Fruit fly (Drosophila melanogaster): ENCODE data around the gene CG14453.
A peak's percentile ranks its signal among the peaks of the same experiment; 100 is the strongest.

Gene CG14453

DNA sequence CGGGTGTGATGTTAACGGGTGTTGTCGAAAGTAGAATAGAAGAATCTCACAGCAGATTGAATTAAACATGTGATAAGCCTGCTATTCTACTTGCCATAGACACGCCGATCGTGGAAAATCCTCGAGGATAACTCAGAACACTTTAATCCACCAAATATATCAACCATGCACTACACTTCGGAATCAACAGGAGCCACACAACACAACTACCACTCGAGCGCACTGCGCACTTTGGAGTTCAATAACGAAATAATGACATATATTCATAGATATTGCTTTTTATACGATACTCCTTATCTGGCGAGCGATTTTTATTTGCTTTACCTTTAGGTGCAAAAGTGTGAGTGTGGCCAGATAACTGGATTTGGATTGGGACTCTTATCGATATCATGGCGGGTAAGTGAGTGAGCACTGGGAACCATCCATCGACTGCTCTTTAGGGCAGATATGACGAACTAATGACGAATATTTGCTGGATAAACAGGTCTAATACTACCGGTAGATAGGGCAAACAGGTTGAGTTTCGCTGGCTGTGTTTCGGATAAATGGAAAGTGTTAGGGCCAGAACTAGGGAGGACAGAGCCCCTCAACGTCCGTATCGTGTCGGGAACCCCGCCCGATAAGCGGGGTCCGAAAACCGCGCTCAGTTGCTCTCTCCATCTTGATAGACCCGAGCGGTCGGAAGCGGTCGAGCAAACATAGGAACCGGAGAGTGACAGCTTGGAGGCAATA lies 24.4 kb upstream of the CG14453 start, which contains the start of gene Jhbp6 (continued):
- TF ChIP-seq CG4854 (GFP tag; optimal IDR thresholded peaks at IDR 0.05), result no peak
- peak; percentile 11 for TF ChIP-seq BEAF-32 (GFP tag; optimal IDR thresholded peaks at IDR 0.05)
- no peak for TF ChIP-seq Hr3 (GFP tag; optimal IDR thresholded peaks at IDR 0.05)
- no peak for TF ChIP-seq CG34224 (GFP tag; IDR thresholded peaks at IDR 0.05; ENCODE audit: partially characterized antibody)
- TF ChIP-seq Pdp1 (GFP tag; optimal IDR thresholded peaks at IDR 0.05), result no peak
- peak; percentile 77 for TF ChIP-seq GATAe (GFP tag; conservative IDR thresholded peaks at IDR 0.05)
- no peak for TF ChIP-seq CG14050 (GFP tag; IDR thresholded peaks at IDR 0.05)
- no peak for TF ChIP-seq CG10462 (GFP tag; optimal IDR thresholded peaks at IDR 0.05)
- no peak for TF ChIP-seq CG3163 (GFP tag; optimal IDR thresholded peaks at IDR 0.05)
- TF ChIP-seq CG14860 (GFP tag; IDR thresholded peaks at IDR 0.05; ENCODE audit: partially characterized antibody), result no peak
- TF ChIP-seq CG6175 (GFP tag; IDR thresholded peaks at IDR 0.05), result no peak
- no peak for TF ChIP-seq CG9817 (tag; optimal IDR thresholded peaks at IDR 0.05)
- TF ChIP-seq H2.0 (GFP tag; IDR thresholded peaks at IDR 0.05), result no peak
- no peak for TF ChIP-seq CG10321 (GFP tag; IDR thresholded peaks at IDR 0.05)
- TF ChIP-seq repo (GFP tag; optimal IDR thresholded peaks at IDR 0.05), result no peak
- no peak for TF ChIP-seq CG33557 (GFP tag; optimal IDR thresholded peaks at IDR 0.05)
- TF ChIP-seq Neu2 (GFP tag; optimal IDR thresholded peaks at IDR 0.05; ENCODE audit: borderline replicate concordance), result no peak
- peak; percentile 7 for TF ChIP-seq sug (tag; optimal IDR thresholded peaks at IDR 0.05)
- no peak for TF ChIP-seq Antp (GFP tag; optimal IDR thresholded peaks at IDR 0.05)
- TF ChIP-seq luna (GFP tag; optimal IDR thresholded peaks at IDR 0.05), result no peak
- TF ChIP-seq CG2120 (GFP tag; optimal IDR thresholded peaks at IDR 0.05), result no peak
- TF ChIP-seq eve (GFP tag; optimal IDR thresholded peaks at IDR 0.05), result peak in 1 of 2 experiments; percentile 56
- no peak for TF ChIP-seq pfk (GFP tag; optimal IDR thresholded peaks at IDR 0.05)
- no peak for TF ChIP-seq gcm (GFP tag; optimal IDR thresholded peaks at IDR 0.05)
- TF ChIP-seq dmrt11E (tag; optimal IDR thresholded peaks at IDR 0.05), result no peak
- no peak for TF ChIP-seq sens (GFP tag)
- TF ChIP-seq Dll (GFP tag; IDR thresholded peaks at IDR 0.05; ENCODE audit: partially characterized antibody), result no peak
- no peak for TF ChIP-seq cas (GFP tag; IDR thresholded peaks at IDR 0.05)
- TF ChIP-seq Side (GFP tag; optimal IDR thresholded peaks at IDR 0.05), result no peak
- TF ChIP-seq Optix (GFP tag; IDR thresholded peaks at IDR 0.05), result no peak
- TF ChIP-seq CG12769 (tag; optimal IDR thresholded peaks at IDR 0.05), result peak; percentile 30
- no peak for TF ChIP-seq pzg (GFP tag; optimal IDR thresholded peaks at IDR 0.05)
- TF ChIP-seq HLH4C (GFP tag; IDR thresholded peaks at IDR 0.05; ENCODE audit: partially characterized antibody), result no peak
- TF ChIP-seq ro (GFP tag; IDR thresholded peaks at IDR 0.05), result no peak
- TF ChIP-seq gem (tag; optimal IDR thresholded peaks at IDR 0.05), result no peak
- TF ChIP-seq CG16815 (GFP tag; optimal IDR thresholded peaks at IDR 0.05), result no peak
- no peak for TF ChIP-seq zen2 (GFP tag; IDR thresholded peaks at IDR 0.05; ENCODE audit: partially characterized antibody)
- TF ChIP-seq dpn (GFP tag; optimal IDR thresholded peaks at IDR 0.05), result no peak
- TF ChIP-seq pita (GFP tag; optimal IDR thresholded peaks at IDR 0.05), result no peak
- no peak for TF ChIP-seq CG4404 (GFP tag; IDR thresholded peaks at IDR 0.05)
- TF ChIP-seq Sox100B (GFP tag; optimal IDR thresholded peaks at IDR 0.05), result no peak
- TF ChIP-seq nau (GFP tag; optimal IDR thresholded peaks at IDR 0.05), result no peak
- no peak for TF ChIP-seq tgo (GFP tag; IDR thresholded peaks at IDR 0.05)
- TF ChIP-seq CG16863 (GFP tag; optimal IDR thresholded peaks at IDR 0.05), result no peak
- TF ChIP-seq bab2 (GFP tag; optimal IDR thresholded peaks at IDR 0.05), result no peak
- no peak for TF ChIP-seq Hr78 (GFP tag; optimal IDR thresholded peaks at IDR 0.05)
- no peak for TF ChIP-seq onecut (GFP tag; IDR thresholded peaks at IDR 0.05)
- no peak for TF ChIP-seq CG15601 (tag; optimal IDR thresholded peaks at IDR 0.05)
- no peak for TF ChIP-seq CG1233 (GFP tag; optimal IDR thresholded peaks at IDR 0.05)

All from whole organism, embryonic.